Fruit fly (Drosophila melanogaster): Measurements from ENCODE around the gene CG32483.

CG32483 gene

DNA sequence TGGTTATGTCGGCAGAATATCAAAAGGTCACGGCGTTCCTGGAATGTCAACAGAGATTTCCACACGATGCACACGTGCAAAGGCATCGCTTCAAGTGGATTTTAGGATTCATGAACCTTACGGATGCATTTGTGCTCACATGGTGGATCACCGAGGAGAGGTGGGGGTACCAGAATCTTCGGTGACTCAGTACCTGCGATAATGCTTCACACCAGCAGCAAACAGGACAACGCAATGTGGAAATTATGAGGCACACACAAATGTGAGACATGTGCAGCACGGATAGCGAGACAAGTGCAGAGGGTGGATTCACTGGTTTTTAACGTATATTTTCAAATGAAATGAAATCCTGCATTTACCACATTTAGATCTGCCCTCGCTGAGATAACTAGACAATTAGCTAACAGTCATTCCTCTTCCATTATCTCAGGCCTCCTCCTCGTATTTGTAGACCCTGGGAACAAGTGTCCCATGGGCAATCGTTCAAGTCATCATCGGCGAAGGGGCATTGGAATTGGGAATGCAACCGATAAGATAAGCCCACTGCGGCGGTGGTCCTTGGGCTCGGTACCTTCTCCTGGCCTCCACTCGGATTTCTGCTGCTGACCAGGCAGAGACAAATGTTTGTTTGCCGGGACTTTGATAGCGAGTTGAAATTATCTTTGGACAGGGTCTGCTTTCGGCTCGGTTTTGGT, 36.8 kb upstream of the CG32483 start:
- TF ChIP-seq noc (tag; optimal IDR thresholded peaks at IDR 0.05): no peak

DNA sequence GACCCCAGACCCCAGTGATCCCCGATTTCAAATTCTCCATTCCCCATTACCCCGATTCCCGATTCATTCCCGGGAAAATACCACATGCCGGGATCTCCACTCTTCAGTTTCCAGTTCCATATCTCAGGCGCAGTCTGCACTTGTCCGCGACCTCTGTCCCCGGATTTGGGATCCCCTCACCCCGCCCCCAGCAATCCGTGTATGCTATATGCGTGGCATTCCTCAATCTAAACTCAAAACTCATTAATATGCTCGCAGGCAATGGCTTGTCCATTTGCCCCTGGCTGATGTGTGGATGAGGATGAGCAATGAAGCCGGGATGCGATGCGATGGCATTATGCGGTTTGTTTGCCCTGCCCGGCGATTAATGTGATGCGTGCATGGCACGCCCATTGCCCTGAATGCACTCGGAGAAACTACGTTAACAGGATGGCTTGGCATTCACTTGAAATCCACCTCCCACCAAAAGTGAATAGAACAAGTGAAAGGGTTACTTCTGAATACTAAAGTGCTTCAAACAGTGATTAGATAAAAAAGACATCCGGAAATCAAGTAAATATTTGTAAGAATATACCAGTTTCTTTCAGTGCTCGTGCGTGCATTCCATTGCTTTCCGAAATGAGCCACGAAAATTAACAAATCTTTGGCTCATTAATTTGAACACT, 35.8 kb upstream of the CG32483 start:
- no peak for TF ChIP-seq noc (tag; optimal IDR thresholded peaks at IDR 0.05)

DNA sequence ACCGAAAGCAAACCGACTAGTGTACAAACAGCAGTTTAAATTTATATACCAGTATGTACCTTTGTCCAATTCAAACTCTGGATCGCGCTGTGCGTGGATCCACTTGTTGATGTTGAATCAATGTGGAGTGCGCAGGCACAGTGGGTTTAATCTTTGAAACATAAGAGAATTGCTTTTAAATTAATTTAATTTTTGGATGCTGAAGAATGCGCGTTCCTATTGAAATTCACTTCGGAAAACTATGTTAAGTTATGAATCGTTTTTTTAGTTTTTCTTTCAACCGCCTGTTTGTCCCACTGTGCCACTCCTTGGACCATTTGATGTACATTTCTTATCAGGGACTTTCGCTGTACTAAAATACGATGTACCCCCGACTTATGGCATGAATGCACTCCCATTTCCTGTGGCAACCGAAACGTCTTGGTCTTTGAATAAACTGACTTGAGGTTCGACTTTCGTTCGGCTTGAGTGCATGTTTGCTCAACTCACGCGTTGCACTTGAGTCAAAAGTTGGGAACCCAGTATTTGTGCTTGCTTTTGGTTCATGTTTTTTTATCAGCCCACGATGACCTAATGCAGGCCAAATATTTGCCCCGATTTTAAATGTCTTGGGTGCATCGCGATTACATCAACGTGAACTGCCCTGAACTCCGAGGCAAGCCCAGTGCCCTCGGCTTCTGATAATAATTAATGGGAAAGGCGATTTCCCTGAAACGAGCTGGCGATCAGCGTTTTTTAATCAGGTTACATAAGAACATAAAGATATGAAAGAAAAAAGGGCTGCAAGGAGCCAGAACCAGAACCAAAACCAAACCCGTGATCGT, 34.8 kb upstream of the CG32483 start:
- no peak for TF ChIP-seq noc (tag; optimal IDR thresholded peaks at IDR 0.05)

DNA sequence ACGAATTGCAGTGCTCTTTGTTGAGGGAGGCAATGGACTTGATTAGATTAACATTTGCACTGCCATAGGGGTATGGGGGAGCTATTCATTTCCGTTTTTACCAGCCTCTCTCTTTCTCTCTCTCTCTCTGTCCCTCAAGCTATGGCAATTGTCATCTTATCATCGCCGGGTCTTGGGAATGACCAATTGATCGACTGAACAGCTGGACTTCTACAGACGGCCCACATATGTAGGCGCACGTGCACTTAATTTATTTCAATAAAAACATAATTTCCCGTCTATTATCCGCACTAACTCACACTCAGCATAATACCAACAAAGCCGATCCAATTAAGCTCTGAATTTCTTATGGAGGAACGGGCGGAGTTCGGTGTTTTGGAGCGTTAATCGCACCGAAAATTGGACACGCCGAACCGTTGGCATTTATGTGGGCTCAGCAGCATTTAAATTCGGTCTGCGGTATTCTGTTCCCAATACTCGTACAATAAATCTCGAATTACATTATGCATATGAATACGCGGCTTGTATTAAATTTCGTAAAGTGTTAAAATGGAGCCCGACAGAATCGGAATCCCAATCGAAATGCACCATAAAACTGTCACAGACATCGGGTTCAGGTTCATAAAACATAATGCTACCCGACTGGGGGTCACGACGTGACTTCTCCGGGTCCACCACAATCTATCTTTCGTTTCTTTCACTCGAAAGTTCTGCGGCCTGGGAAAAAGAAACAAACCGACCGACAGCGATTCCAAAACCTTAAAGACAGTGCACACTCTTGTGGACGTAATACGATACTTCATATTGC, 34.0 kb upstream of the CG32483 start:
- no peak for TF ChIP-seq noc (tag; optimal IDR thresholded peaks at IDR 0.05)

DNA sequence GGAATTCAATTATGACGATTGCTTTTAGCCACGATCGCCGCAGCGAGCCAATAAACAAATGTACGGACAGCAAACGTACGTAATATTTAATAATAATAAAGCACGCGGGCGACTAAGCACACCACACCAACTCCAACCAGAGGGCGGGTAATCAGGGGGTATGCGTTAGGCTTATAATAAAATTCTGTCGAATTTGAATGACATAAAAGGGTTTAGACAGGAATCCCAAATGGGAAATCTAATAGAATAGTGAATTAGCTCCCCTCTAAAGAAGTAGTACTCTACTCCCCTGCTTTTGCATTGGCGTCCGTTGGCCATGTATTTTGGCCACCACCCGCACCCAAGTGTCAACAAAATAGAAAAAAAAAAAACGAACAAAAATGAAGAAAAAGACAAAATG, 32.5 kb upstream of the CG32483 start:
- TF ChIP-seq noc (tag; optimal IDR thresholded peaks at IDR 0.05): no peak

DNA sequence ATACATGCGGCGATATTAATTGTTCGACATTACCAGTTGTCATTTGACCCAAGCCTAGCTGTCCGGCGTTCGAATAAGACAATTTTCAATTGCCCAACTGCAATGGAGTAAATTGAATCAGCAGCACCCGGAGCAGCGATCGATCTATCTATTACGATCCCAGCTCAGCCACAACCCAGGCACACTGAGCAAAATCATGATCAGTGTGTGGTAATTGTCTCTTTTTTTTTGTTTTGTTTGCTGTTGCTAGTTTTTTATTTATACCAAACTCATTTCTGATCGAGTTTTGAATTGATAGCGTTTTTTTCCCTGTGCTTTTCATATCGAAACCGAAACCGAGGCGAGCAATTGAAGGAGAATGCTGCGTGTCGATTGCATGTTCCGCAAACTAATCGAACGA, 32.0 kb upstream of the CG32483 start:
- TF ChIP-seq noc (tag; optimal IDR thresholded peaks at IDR 0.05): no peak

DNA sequence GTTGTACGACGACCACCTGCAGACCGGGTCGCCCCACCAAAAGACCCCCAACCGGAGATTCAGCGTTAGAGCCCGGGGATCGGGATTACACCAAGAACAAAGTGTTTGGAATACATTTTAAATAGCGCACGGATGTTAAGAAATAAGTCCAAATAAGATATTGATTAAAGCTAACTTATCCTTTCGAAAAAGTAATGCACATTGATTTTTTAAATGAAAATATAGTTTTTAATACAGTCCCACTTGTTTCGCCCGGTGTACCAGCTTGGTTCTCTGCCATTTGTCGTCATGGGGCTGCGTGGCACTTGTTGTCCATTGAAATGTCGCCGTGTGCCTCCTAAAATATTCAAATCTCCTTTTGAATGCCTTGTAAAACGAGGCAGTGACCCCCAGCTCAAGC, 31.1 kb upstream of the CG32483 start:
- no peak for TF ChIP-seq noc (tag; optimal IDR thresholded peaks at IDR 0.05)

DNA sequence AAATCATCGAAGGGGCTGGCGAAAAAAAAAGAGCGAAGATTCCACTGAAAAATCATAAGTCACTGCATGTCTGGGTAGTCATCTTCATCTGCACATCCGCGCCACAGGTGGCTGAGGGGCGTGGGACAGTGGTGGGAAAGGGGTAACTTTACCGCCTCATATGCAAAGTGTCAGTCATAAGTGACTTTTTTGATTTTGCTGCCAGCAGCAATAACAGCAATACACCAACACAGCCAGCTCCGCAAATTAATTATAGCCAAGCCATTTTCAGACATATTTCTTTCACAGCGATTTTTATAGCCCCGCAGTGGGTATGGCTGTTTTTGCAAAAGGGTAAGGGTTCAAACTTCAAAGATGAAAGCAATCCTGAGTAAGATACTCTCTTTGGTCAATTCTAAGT, 28.5 kb upstream of the CG32483 start:
- no peak for TF ChIP-seq noc (tag; optimal IDR thresholded peaks at IDR 0.05)

DNA sequence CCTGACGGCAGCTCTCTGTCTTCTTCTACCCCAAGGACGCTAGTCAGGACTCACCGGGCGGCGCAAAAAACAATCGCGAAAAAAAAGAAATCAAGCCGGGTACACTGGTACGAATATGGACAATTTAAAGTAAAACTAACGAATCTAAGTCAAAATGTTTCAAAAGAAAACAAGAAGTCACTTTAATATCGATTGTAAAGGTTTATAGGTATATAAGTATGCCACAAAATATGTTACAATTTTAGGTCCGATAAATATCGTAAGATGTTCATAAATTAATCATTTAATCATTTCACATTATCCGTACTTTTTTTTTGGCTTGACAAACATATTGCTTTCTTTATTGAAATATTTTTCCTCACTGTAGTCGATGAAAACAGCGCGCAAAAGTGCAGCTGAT, 26.2 kb upstream of the CG32483 start:
- TF ChIP-seq noc (tag; optimal IDR thresholded peaks at IDR 0.05): no peak

DNA sequence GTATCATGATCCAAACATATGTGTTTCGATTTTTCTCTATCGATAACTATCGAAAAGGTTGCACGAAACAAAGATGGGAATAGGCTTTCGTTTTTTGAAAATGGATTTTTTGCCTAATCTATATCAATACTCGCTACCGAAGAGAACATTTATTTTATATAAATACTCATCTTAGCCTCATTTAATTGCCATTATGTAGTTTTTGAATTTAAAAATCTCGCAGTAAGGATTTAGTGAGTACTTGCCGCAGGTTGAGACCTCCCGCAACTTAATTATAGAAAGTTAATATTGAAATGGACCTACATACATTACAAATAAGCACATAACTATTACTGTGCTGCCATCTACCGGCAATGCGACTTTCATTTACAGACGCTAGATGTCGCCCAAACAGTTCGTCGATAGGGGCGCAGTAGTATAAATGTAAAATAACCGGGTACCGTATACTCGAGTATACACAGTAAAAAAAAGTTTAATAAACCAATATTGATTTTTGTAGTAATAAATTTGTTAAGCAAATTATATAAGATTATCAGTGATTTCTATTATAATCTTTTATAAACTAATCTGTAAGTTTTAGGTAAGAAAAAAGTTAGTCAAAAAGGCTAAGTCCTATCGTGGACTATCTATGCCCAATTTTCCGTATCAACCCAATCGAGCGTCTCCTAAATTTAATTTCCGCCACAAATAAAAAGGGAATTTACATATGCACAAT, 22.1 kb upstream of the CG32483 start, which contains the start of gene CG13896:
CG13896 (minus strand) TSS at position 12 of the 715 bp plus-strand sequence.
- peak; percentile 5 for TF ChIP-seq noc (tag; optimal IDR thresholded peaks at IDR 0.05)

DNA sequence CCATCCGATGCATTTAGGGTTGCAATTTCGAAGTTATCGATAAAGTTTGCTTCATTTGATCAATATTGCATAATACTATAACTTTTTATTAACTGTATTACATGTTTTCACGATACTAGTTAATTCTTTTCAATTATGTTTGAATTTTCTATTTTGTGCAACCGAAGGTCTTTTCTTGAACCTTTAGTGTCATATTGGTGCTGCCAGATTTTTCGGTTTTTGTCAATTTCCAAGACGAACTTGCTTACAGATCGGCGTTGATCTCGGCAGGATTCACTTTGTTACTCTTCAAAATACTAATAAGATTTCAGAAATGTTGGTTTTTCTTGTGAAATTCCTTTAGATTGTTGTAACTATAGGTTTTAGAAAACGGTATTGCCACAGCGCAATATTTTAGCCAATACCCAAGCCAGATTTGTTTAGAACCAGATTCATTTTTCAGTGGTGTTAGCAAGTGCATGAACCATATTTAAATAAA, 20.5 kb upstream of the CG32483 start, which contains the start of gene CkIIalpha-i3:
CkIIalpha-i3 (minus strand) TSS at position 263 of the 478 bp plus-strand sequence.
- TF ChIP-seq noc (tag; optimal IDR thresholded peaks at IDR 0.05): no peak

DNA sequence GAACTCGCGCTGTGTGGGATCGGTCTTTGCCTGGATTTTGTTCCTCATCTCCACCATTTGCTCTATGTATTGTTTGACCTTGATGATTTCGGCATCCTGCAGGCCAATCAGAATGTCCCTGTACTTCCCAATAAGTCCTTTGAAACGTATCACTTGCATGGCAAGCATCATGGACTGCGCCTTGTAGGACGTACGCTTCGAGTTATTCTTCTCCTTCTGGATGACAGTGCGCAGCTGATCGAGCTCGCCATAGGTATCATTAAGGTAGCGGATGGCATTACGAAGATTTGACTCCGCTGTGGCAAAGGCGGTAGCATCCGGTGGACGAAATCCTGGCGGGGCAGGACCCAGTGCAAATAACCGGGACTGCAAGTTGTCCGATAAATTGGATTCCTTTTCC, 20.0 kb upstream of the CG32483 start:
- no peak for TF ChIP-seq noc (tag; optimal IDR thresholded peaks at IDR 0.05)

DNA sequence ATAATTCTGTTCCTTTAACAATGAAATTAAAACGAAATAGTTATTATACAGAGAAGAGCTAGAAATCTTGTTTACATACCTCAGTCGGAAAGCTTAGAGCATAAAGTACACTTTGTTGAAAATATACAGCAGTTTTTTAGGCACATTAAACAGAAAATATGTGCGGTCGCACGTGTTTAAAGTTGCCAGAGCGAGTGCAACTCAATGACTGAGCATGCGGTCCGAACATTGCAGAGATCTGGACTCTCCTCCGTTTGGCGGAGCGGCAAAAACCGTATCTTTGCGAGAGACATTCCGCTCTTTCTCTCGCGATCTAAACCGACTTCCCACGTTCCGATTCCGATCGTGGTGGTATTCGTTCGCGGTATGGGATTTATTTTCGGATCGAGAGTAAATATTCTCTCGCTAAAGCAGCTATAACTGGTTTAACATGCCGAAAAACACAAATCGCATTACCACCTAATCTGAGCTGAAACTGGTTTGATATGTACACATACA, 18.2 kb upstream of the CG32483 start, which contains the start of gene CG13895:
CG13895 (minus strand) TSS at position 214 of the 498 bp plus-strand sequence.
- no peak for TF ChIP-seq noc (tag; optimal IDR thresholded peaks at IDR 0.05)

DNA sequence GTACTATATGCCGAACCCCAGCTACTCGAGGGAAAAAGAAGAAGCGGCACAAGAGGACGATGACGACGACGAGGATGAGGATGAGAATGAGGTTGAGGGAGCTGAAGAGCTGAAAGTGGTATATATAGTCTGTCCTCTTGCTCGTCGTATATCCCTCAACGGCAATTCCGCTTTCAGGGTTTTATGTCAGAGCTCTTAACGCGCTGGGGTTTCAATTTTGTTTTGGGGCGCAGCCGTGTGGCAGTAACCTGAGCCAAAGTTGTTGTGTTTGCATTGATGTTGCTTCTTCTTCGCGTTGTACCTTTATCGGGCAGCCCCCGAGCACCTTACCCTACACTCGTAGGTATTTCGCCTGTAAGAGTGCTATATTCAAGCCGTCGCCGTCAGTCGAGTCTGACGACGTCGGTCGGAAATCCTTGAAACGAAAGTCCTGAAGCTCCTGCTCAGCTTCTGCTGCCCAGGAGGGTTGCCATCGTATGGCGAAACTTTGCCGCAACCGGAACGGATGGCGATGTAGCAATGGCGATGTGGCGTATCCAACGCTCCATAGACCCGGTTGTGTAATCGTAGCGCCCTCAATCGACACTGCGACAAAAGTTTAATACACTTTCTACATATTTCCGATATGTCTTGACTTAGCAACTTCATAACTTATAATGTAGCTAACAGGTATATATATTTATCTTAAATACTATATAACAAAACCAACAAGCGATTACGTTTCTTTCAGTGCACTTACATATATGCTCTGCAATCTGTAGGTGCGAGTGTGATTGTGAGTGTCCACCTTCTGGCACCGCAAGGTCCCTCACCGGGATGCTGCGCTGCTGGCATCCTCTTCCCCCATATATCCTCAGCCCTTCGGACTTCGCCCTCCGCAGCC, 15.0 kb upstream of the CG32483 start:
- no peak for TF ChIP-seq noc (tag; optimal IDR thresholded peaks at IDR 0.05)

Measured in whole organism, larva.